Fruit fly (Drosophila melanogaster): ENCODE measurements around the gene CG9555.

The CG9555 gene

dm6 chr2L:8984614-8985318 lies 6.8 kb upstream of the CG9555 start, which contains the start of gene CG13101 (continued):
- peak; percentile 95; the same call in 2 of the 3 replicates for TF ChIP-seq CG34422 (GFP tag; IDR thresholded peaks at IDR 0.05)
- TF ChIP-seq bbx (GFP tag; IDR thresholded peaks at IDR 0.05; ENCODE audit: partially characterized antibody): no peak
- peak; percentile 95 for TF ChIP-seq gsb-n (tag; optimal IDR thresholded peaks at IDR 0.05)
- peak; percentile 53 for TF ChIP-seq Ets97D (GFP tag; optimal IDR thresholded peaks at IDR 0.05)
- TF ChIP-seq luna (GFP tag; optimal IDR thresholded peaks at IDR 0.05): peak; percentile 4
- no peak for TF ChIP-seq yki (optimal IDR thresholded peaks at IDR 0.05)
- peak; percentile 78 for TF ChIP-seq Mad (GFP tag; optimal IDR thresholded peaks at IDR 0.05)
- no peak for TF ChIP-seq sr (GFP tag; IDR thresholded peaks at IDR 0.05)
- peak; percentile 89 for TF ChIP-seq BtbVII (GFP tag; optimal IDR thresholded peaks at IDR 0.05)
- peak; percentile 91 for TF ChIP-seq phol (tag; optimal IDR thresholded peaks at IDR 0.05)
- TF ChIP-seq Jarid2 (GFP tag; optimal IDR thresholded peaks at IDR 0.05): peak; percentile 78
- TF ChIP-seq CG5180 (GFP tag; optimal IDR thresholded peaks at IDR 0.05): peak; percentile 75
- TF ChIP-seq pros (GFP tag; optimal IDR thresholded peaks at IDR 0.05): peak; percentile 21
- no peak for TF ChIP-seq Kr (GFP tag; optimal IDR thresholded peaks at IDR 0.05)
- TF ChIP-seq dmrt11E (tag; optimal IDR thresholded peaks at IDR 0.05): peak; percentile 91
- no peak for TF ChIP-seq Dll (GFP tag; IDR thresholded peaks at IDR 0.05; ENCODE audit: partially characterized antibody)
- peak; percentile 49; the same call in 1 of the 2 replicates for TF ChIP-seq GATAe (GFP tag; conservative IDR thresholded peaks at IDR 0.05)
- peak; percentile 90 for TF ChIP-seq CG31224 (GFP tag; IDR thresholded peaks at IDR 0.05)
- TF ChIP-seq CG13296 (GFP tag; optimal IDR thresholded peaks at IDR 0.05): peak; percentile 93
- peak; percentile 51; the same call in 1 of the 2 replicates for TF ChIP-seq CkIIα-i1 (GFP tag; IDR thresholded peaks at IDR 0.05)
- peak; percentile 93 for TF ChIP-seq CG14441 (GFP tag; IDR thresholded peaks at IDR 0.05)
- peak; percentile 91 for TF ChIP-seq HmgZ (tag; optimal IDR thresholded peaks at IDR 0.05)
- TF ChIP-seq CG6791 (GFP tag; IDR thresholded peaks at IDR 0.05; ENCODE audit: partially characterized antibody): no peak
- TF ChIP-seq dpn (GFP tag; optimal IDR thresholded peaks at IDR 0.05): peak; percentile 86 to 91
- peak; percentile 91 for TF ChIP-seq tio (GFP tag; optimal IDR thresholded peaks at IDR 0.05)
- TF ChIP-seq Xrp1 (GFP tag; IDR thresholded peaks at IDR 0.05): peak; percentile 97
- peak; percentile 68 for TF ChIP-seq TFAM (GFP tag; optimal IDR thresholded peaks at IDR 0.05)
- TF ChIP-seq ham (GFP tag; IDR thresholded peaks at IDR 0.05): peak; percentile 88
- TF ChIP-seq CG9437 (GFP tag; optimal IDR thresholded peaks at IDR 0.05): peak; percentile 82
- TF ChIP-seq chinmo (GFP tag; IDR thresholded peaks at IDR 0.05; ENCODE audit: partially characterized antibody): 0 out of 4 replicates have a peak, but pooled peaks have one; percentile 65
- peak; percentile 70 for TF ChIP-seq CG30431 (GFP tag; optimal IDR thresholded peaks at IDR 0.05)
- peak; percentile 91 for TF ChIP-seq CG6813 (GFP tag; optimal IDR thresholded peaks at IDR 0.05)
- peak; percentile 91 for TF ChIP-seq lmd (GFP tag; IDR thresholded peaks at IDR 0.05)
- peak; percentile 66 for TF ChIP-seq CG11723 (GFP tag; optimal IDR thresholded peaks at IDR 0.05)
- no peak for TF ChIP-seq CG42726 (GFP tag; IDR thresholded peaks at IDR 0.05; ENCODE audit: partially characterized antibody)
- peak; percentile 87 for TF ChIP-seq CG3407 (GFP tag; optimal IDR thresholded peaks at IDR 0.05)
- TF ChIP-seq mld (GFP tag; IDR thresholded peaks at IDR 0.05; ENCODE audit: partially characterized antibody): no peak
- TF ChIP-seq ap (GFP tag; IDR thresholded peaks at IDR 0.05): peak; percentile 90
- TF ChIP-seq Antp (GFP tag; optimal IDR thresholded peaks at IDR 0.05): peak; percentile 14
- peak; percentile 84 for TF ChIP-seq Ets65A (GFP tag)
- peak; percentile 83 for TF ChIP-seq Nf-YB (GFP tag; optimal IDR thresholded peaks at IDR 0.05)
- peak; percentile 77 for TF ChIP-seq ac (GFP tag; optimal IDR thresholded peaks at IDR 0.05)
- peak; percentile 56 for TF ChIP-seq CG15073 (GFP tag; optimal IDR thresholded peaks at IDR 0.05)
- TF ChIP-seq Xbp1 (GFP tag; optimal IDR thresholded peaks at IDR 0.05): peak; percentile 91
- TF ChIP-seq CG2202 (tag; optimal IDR thresholded peaks at IDR 0.05): peak; percentile 89
- no peak for TF ChIP-seq Hr39 (optimal IDR thresholded peaks at IDR 0.05)
- TF ChIP-seq seq (GFP tag; IDR thresholded peaks at IDR 0.05): peak; percentile 94
- no peak for TF ChIP-seq CG17186 (GFP tag; optimal IDR thresholded peaks at IDR 0.05)
- peak; percentile 67 for TF ChIP-seq NC2α (GFP tag; optimal IDR thresholded peaks at IDR 0.05)
- TF ChIP-seq Awh (GFP tag; IDR thresholded peaks at IDR 0.05): peak; percentile 95

All from whole organism, embryonic.